Fruit fly (Drosophila melanogaster) whole organism, prepupa: ENCODE data around the gene Sur.

Experiments
- CG3919 ChIP-seq: fragments of 200-800 bp; sonication (Bioruptor generic); optimal IDR thresholded peaks from 3 replicates; lab custom pipeline; 2016; ENCODE audit warnings: missing biosample characterization, missing genetic modification characterization
- spab ChIP-seq: fragments of 200-800 bp; sonication (Bioruptor generic); optimal IDR thresholded peaks from 2 replicates; lab custom pipeline; 2017; ENCODE audit warnings: missing biosample characterization, mild to moderate bottlenecking, missing genetic modification characterization, missing genetic modification reagents

DNA sequence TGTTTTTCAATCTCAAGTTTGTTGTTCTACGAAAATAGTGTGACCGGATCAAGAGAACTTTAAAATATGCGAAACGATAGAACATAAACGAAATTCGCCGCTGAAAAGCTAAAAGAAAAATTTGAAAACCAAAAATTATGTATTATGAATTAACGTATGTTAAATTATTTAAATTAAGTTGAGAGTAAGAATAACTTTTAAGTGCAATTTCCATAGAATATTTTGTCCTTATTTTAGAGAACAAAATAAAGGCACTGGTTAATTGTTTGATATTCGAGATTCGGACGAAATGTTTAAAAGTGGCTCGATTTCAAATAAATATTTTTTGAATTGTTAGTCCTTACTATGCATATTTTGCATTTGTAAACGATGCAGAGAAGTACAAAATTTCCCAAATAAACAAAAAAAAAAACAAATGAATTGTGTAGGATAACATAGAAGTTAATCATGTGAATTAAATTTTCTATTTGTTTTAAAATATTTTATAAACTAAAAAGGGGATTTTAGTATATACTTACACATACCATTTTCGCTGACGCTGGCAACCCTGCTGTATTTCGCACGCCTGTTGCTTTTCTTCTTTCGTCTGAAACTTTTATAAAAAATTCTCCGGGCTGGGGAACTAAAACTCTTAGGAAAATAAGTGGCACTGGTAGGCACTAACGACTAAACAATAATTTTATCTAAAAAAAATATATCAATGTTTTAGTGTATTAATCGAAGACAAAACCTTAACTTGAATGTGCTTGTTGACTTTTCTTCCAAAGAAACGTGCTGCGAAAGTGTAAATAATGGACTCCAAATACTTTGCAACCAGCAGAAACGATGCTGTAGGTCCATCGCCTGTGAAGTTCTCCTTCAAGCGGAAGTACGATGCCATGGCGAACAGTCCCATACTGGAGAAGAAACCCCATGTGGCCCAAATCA is 12.0 kb upstream of the Sur start, which contains the start of the genes CG5727 and ath:
- TF ChIP-seq spab (GFP tag; lab: Kevin White, UChicago) (no peak), CG3919 (GFP tag; lab: Kevin White, UChicago) (no peak)
